Fruit fly (Drosophila melanogaster) whole organism, wandering third instar larva: Measurements from ENCODE around the gene ND-20.

ENCODE experiments used
- Abd-B ChIP-seq: fragments of >200 bp; optimal IDR thresholded peaks from 2 replicates; lab custom pipeline; 2017; ENCODE audit warnings: missing biosample characterization, missing genetic modification characterization
- CrebA ChIP-seq: fragments of 200-800 bp; sonication (Bioruptor generic); optimal IDR thresholded peaks from 2 replicates; lab custom pipeline; 2016; ENCODE audit warnings: missing biosample characterization, mild to moderate bottlenecking, missing genetic modification characterization, borderline replicate concordance
- HLH106 ChIP-seq: fragments of 200-800 bp; optimal IDR thresholded peaks from 3 replicates; lab custom pipeline; 2019; ENCODE audit warnings: missing biosample characterization, mild to moderate bottlenecking, missing genetic modification characterization, moderate library complexity
- Hnf4 ChIP-seq: fragments of 200-800 bp; sonication (Bioruptor generic); optimal IDR thresholded peaks from 2 replicates; lab custom pipeline; 2016; ENCODE audit warnings: missing biosample characterization, mild to moderate bottlenecking, missing genetic modification characterization
- Hr78 ChIP-seq: fragments of >200 bp; optimal IDR thresholded peaks from 2 replicates; lab custom pipeline; 2017; ENCODE audit warnings: missing biosample characterization, missing genetic modification characterization
- Jra ChIP-seq: sonication (Bioruptor generic); optimal IDR thresholded peaks from 2 replicates; lab custom pipeline; 2016; ENCODE audit warnings: missing biosample characterization, missing genetic modification characterization
- Mio ChIP-seq: sonication (Bioruptor generic); optimal IDR thresholded peaks from 2 replicates; lab custom pipeline; 2016; ENCODE audit warnings: missing biosample characterization, missing genetic modification characterization
- Myc ChIP-seq: fragments of >200 bp; optimal IDR thresholded peaks from 2 replicates; lab custom pipeline; 2017
- N ChIP-seq: fragments of >200 bp; optimal IDR thresholded peaks from 2 replicates; lab custom pipeline; 2018; ENCODE audit warnings: missing biosample characterization, missing external identifiers, missing genetic modification characterization
- Rel ChIP-seq, 2 experiments: fragments of 200-800 bp; sonication (Bioruptor generic) in 1 of 2; optimal IDR thresholded peaks; 2 replicates in 1 of 2; 3 replicates in 1 of 2; lab custom pipeline; 2016 to 2019; ENCODE audit warnings: mild to moderate bottlenecking in 2 of 2, missing biosample characterization in 2 of 2, missing genetic modification characterization in 2 of 2, moderate library complexity in 1 of 2
- Vsx2 ChIP-seq: fragments of 200-300, 225-300 bp; sonication (Bioruptor generic); optimal IDR thresholded peaks from 2 replicates; lab custom pipeline; 2018; ENCODE audit warnings: missing biosample characterization, missing genetic modification characterization; ENCODE audit not compliant: partially characterized antibody
- dl ChIP-seq, 2 experiments: fragments of 175-275, 200-275 bp in 1 of 2; fragments of 200-275 bp in 1 of 2; sonication (Bioruptor generic); optimal IDR thresholded peaks; lab custom pipeline; 2018; ENCODE audit warnings: mild to moderate bottlenecking in 2 of 2, missing biosample characterization in 2 of 2, missing genetic modification characterization in 2 of 2, moderate library complexity in 2 of 2; ENCODE audit not compliant: partially characterized antibody in 2 of 2, insufficient read depth in 1 of 2
- foxo ChIP-seq, 2 experiments: fragments of 200-800 bp; sonication (Bioruptor generic); optimal IDR thresholded peaks; 2 replicates in 1 of 2; 3 replicates in 1 of 2; lab custom pipeline; 2016 to 2017; ENCODE audit warnings: missing biosample characterization in 2 of 2, missing genetic modification characterization in 2 of 2
- h ChIP-seq: fragments of 200-800 bp; sonication (Bioruptor generic); optimal IDR thresholded peaks from 3 replicates; lab custom pipeline; 2016; ENCODE audit warnings: missing biosample characterization, mild to moderate bottlenecking, missing genetic modification characterization
- lola ChIP-seq: fragments of >200 bp; optimal IDR thresholded peaks from 2 replicates; lab custom pipeline; 2017; ENCODE audit warnings: missing biosample characterization, missing genetic modification characterization
- pan ChIP-seq: fragments of >200 bp; optimal IDR thresholded peaks from 2 replicates; lab custom pipeline; 2017
- psq ChIP-seq: fragments of 200-800 bp; sonication (Bioruptor generic); optimal IDR thresholded peaks from 3 replicates; lab custom pipeline; 2017; ENCODE audit warnings: missing biosample characterization, mild to moderate bottlenecking, missing genetic modification characterization, moderate library complexity
- rgr ChIP-seq: fragments of 200-800 bp; sonication (Bioruptor generic); optimal IDR thresholded peaks from 3 replicates; lab custom pipeline; 2016; ENCODE audit warnings: missing biosample characterization, mild to moderate bottlenecking, missing genetic modification characterization
- sage ChIP-seq: fragments of 200-800 bp; sonication (Bioruptor generic); optimal IDR thresholded peaks from 2 replicates; lab custom pipeline; 2016; ENCODE audit warnings: missing biosample characterization, mild to moderate bottlenecking, missing genetic modification characterization
- tai ChIP-seq: sonication (Bioruptor generic); optimal IDR thresholded peaks from 2 replicates; lab custom pipeline; 2016; ENCODE audit warnings: missing biosample characterization, missing genetic modification characterization
- usp ChIP-seq: fragments of >200 bp; optimal IDR thresholded peaks from 2 replicates; lab custom pipeline; 2017; ENCODE audit warnings: missing biosample characterization, missing genetic modification characterization

Gene ND-20

dm6 chrX:15950056-15950455 lies 36.6 kb downstream of the ND-20 start:
- no peak for TF ChIP-seq Myc (lab: Kevin White, UChicago)
- no peak for TF ChIP-seq CrebA (GFP tag; lab: Kevin White, UChicago)
- TF ChIP-seq Abd-B (GFP tag; lab: Kevin White, UChicago) = no peak
- no peak for TF ChIP-seq HLH106 (tag; lab: Kevin White, UChicago)
- no peak for TF ChIP-seq dl (GFP tag; optimal IDR thresholded peaks at IDR 0.05; lab: Kevin White, UChicago; ENCODE audit: insufficient read depth in 1 of 2, partially characterized antibody in 2 of 2)

- TF ChIP-seq h (peak; percentile 3), N (GFP tag; lab: Kevin White, UChicago) (peak; percentile 65), usp (GFP tag; lab: Kevin White, UChicago) (no peak), HLH106 (tag; lab: Kevin White, UChicago) (no peak)
These were observed 41.8 kb downstream of the ND-20 start, which contains the start of gene Rrp47 for dm6 chrX:15944735-15945323. Rrp47 (plus strand) TSS chrX:15944897.

- TF ChIP-seq Rel (GFP tag; optimal IDR thresholded peaks at IDR 0.05; lab: Kevin White, UChicago) = no peak
- TF ChIP-seq Rel (tag; optimal IDR thresholded peaks at IDR 0.05; lab: Kevin White, UChicago) = no peak
- TF ChIP-seq lola (GFP tag; lab: Kevin White, UChicago) = no peak
- TF ChIP-seq N (GFP tag; lab: Kevin White, UChicago) = no peak
- TF ChIP-seq rgr (GFP tag; lab: Kevin White, UChicago) = no peak
- TF ChIP-seq Hr78 (GFP tag; lab: Kevin White, UChicago) = no peak
- TF ChIP-seq Abd-B (GFP tag; lab: Kevin White, UChicago) = no peak
- no peak for TF ChIP-seq sage
These were observed 45.1 kb downstream of the ND-20 start for dm6 chrX:15941527-15941926.

- TF ChIP-seq tai (GFP tag; lab: Kevin White, UChicago) = no peak
- TF ChIP-seq Mio (GFP tag; lab: Kevin White, UChicago) = no peak
- no peak for TF ChIP-seq rgr (GFP tag; lab: Kevin White, UChicago)
- no peak for TF ChIP-seq foxo (GFP tag; optimal IDR thresholded peaks at IDR 0.05; lab: Kevin White, UChicago)
- TF ChIP-seq pan (lab: Kevin White, UChicago) = no peak
- no peak for TF ChIP-seq psq
- TF ChIP-seq Vsx2 = no peak
These were observed 45.7 kb downstream of the ND-20 start, which contains the start of gene CG8924 for dm6 chrX:15940956-15941246. CG8924 (plus strand) TSS chrX:15941077.

dm6 chrX:15940105-15940955 lies 46.3 kb downstream of the ND-20 start, which contains the start of gene Stim:
Stim (minus strand) TSS chrX:15940451.
- TF ChIP-seq CrebA (GFP tag; lab: Kevin White, UChicago) (no peak), Rel (GFP tag; optimal IDR thresholded peaks at IDR 0.05; lab: Kevin White, UChicago) (no peak), Rel (tag; optimal IDR thresholded peaks at IDR 0.05; lab: Kevin White, UChicago) (peak; percentile 86), Jra (no peak), N (GFP tag; lab: Kevin White, UChicago) (peak; percentile 67), Hnf4 (no peak)
